Worm (Caenorhabditis elegans) whole organism, L4 larva: ENCODE results near the gene srlf-12.

Experiments
- D1046.2 ChIP-seq: fragments of 200-800 bp; sonication (Bioruptor generic); IDR thresholded peaks from 2 replicates; pipeline ENCODE4 v1.3.6; 2022; ENCODE audit warnings: missing genetic modification characterization, missing compliant biosample characterization
- F10B5.3 ChIP-seq: sonication (generic microtip); optimal IDR thresholded peaks from 2 replicates; lab custom pipeline; 2016; ENCODE audit warnings: mild to moderate bottlenecking, missing genetic modification characterization, missing compliant biosample characterization
- F26F4.8 ChIP-seq: fragments of 200-800 bp; sonication (Bioruptor generic); conservative IDR thresholded peaks from 2 replicates; pipeline ENCODE4 v1.3.6; 2022; ENCODE audit warnings: missing genetic modification characterization, missing compliant biosample characterization
- F37D6.2 ChIP-seq: sonication (generic microtip); optimal IDR thresholded peaks from 2 replicates; lab custom pipeline; 2016; ENCODE audit warnings: mild to moderate bottlenecking, missing genetic modification characterization, missing compliant biosample characterization
- F49E8.2 ChIP-seq: sonication (generic microtip); optimal IDR thresholded peaks from 2 replicates; lab custom pipeline; 2016; ENCODE audit warnings: missing compliant biosample characterization, mild to moderate bottlenecking, missing genetic modification characterization, borderline replicate concordance
- R02D3.7 ChIP-seq: fragments of 150-350 bp; sonication (generic microtip); optimal IDR thresholded peaks from 3 replicates; lab custom pipeline; 2014; ENCODE audit warnings: missing biosample characterization, missing genetic modification characterization
- T20F7.1 ChIP-seq: fragments of 200-800 bp; sonication (Bioruptor generic); optimal IDR thresholded peaks from 2 replicates; lab custom pipeline; 2018; ENCODE audit warnings: mild to moderate bottlenecking, missing genetic modification characterization, missing compliant biosample characterization
- Y105C5A.15 ChIP-seq: fragments of 200-800 bp; sonication (Bioruptor generic); IDR thresholded peaks from 2 replicates; pipeline ENCODE4 v1.3.6; 2022; ENCODE audit warnings: missing genetic modification characterization, missing compliant biosample characterization
- Y5F2A.4 ChIP-seq: fragments of 200-800 bp; sonication (Bioruptor generic); optimal IDR thresholded peaks from 2 replicates; lab custom pipeline; 2018; ENCODE audit warnings: mild to moderate bottlenecking, missing genetic modification characterization, missing compliant biosample characterization
- Y75B8A.6 ChIP-seq: fragments of 200-800 bp; sonication (Bioruptor generic); IDR thresholded peaks from 2 replicates; pipeline ENCODE4 v1.3.6; 2022; ENCODE audit warnings: missing genetic modification reagents, missing genetic modification characterization, missing compliant biosample characterization
- ZK337.2 ChIP-seq: fragments of 200-800 bp; sonication (Bioruptor generic); IDR thresholded peaks from 2 replicates; pipeline ENCODE4 v1.3.6; 2022; ENCODE audit warnings: missing genetic modification reagents, missing genetic modification characterization, missing compliant biosample characterization
- ZK546.5 ChIP-seq, 2 experiments: sonication (generic microtip); optimal IDR thresholded peaks; 2 replicates each; lab custom pipeline; 2017; ENCODE audit warnings: missing biosample characterization in 2 of 2, missing genetic modification characterization in 2 of 2
- arid-1 ChIP-seq: fragments of 200-800 bp; sonication (Bioruptor generic); conservative IDR thresholded peaks from 2 replicates; pipeline ENCODE4 v1.3.6; 2022; ENCODE audit warnings: missing genetic modification reagents, missing genetic modification characterization, missing compliant biosample characterization
- ceh-32 ChIP-seq: sonication (generic microtip); optimal IDR thresholded peaks from 2 replicates; lab custom pipeline; 2016; ENCODE audit warnings: mild to moderate bottlenecking, missing genetic modification characterization, missing compliant biosample characterization; ENCODE audit not compliant: poor library complexity
- ceh-44 ChIP-seq: fragments of 200-800 bp; sonication (Bioruptor generic); IDR thresholded peaks from 2 replicates; pipeline ENCODE4 v1.3.6; 2022; ENCODE audit warnings: missing genetic modification reagents, missing genetic modification characterization, missing compliant biosample characterization
- ceh-62 ChIP-seq: sonication (generic microtip); optimal IDR thresholded peaks from 2 replicates; lab custom pipeline; 2017; ENCODE audit warnings: missing biosample characterization, missing genetic modification characterization
- daf-12 ChIP-seq: fragments of 150-350 bp; optimal IDR thresholded peaks from 2 replicates; lab custom pipeline; 2014; ENCODE audit warnings: missing biosample characterization, missing genetic modification reagents, missing genetic modification characterization
- daf-16 ChIP-seq, 3 experiments: sonication (generic microtip); optimal IDR thresholded peaks; 2 replicates each; lab custom pipeline; 2016 to 2017; ENCODE audit warnings: missing genetic modification characterization in 3 of 3, missing genetic modification reagents in 3 of 3, mild to moderate bottlenecking in 2 of 3, missing compliant biosample characterization in 2 of 3, missing biosample characterization in 1 of 3, moderate library complexity in 1 of 3
- dmd-6 ChIP-seq: fragments of 200-800 bp; sonication (Bioruptor generic); IDR thresholded peaks from 2 replicates; pipeline ENCODE4 v1.3.6; 2022; ENCODE audit warnings: missing genetic modification reagents, missing genetic modification characterization, missing compliant biosample characterization
- dmd-9 ChIP-seq: fragments of 200-800 bp; sonication (Bioruptor generic); IDR thresholded peaks from 2 replicates; pipeline ENCODE4 v1.3.6; 2022; ENCODE audit warnings: missing genetic modification reagents, missing genetic modification characterization, missing compliant biosample characterization
- dpl-1 ChIP-seq: fragments of 150-350 bp; optimal IDR thresholded peaks from 2 replicates; lab custom pipeline; 2014; ENCODE audit warnings: missing biosample characterization, missing genetic modification reagents, missing genetic modification characterization
- dve-1 ChIP-seq: sonication (generic microtip); optimal IDR thresholded peaks from 2 replicates; lab custom pipeline; 2017; ENCODE audit warnings: antibody characterized with exemption, mild to moderate bottlenecking, missing genetic modification characterization, missing compliant biosample characterization; ENCODE audit not compliant: insufficient read depth
- hlh-30 ChIP-seq: sonication (generic microtip); optimal IDR thresholded peaks from 2 replicates; lab custom pipeline; 2017; ENCODE audit warnings: antibody characterized with exemption, mild to moderate bottlenecking, missing genetic modification characterization, missing compliant biosample characterization; ENCODE audit not compliant: insufficient read depth
- hmg-1.1 ChIP-seq: fragments of 200-800 bp; sonication (Bioruptor generic); IDR thresholded peaks from 2 replicates; pipeline ENCODE4 v1.3.6; 2022; ENCODE audit warnings: missing genetic modification reagents, missing genetic modification characterization, missing compliant biosample characterization
- lin-13 ChIP-seq: fragments of 150-350 bp; optimal IDR thresholded peaks from 2 replicates; lab custom pipeline; 2014; ENCODE audit warnings: missing biosample characterization, missing genetic modification reagents, missing genetic modification characterization
- lin-15B ChIP-seq: fragments of 150-350 bp; sonication (generic microtip); optimal IDR thresholded peaks from 3 replicates; lab custom pipeline; 2014; ENCODE audit warnings: missing biosample characterization, missing genetic modification characterization
- madf-5 ChIP-seq, 2 experiments: fragments of 200-800 bp; sonication (Bioruptor generic); IDR thresholded peaks; 2 replicates each; pipeline ENCODE4 v1.3.6; 2022; ENCODE audit warnings: missing compliant biosample characterization in 2 of 2, missing genetic modification characterization in 2 of 2
- mdl-1 ChIP-seq, 2 experiments: fragments of 150-350 bp in 1 of 2; sonication (generic microtip) in 1 of 2; optimal IDR thresholded peaks; 2 replicates each; lab custom pipeline; 2014 to 2017; ENCODE audit warnings: missing biosample characterization in 2 of 2, missing genetic modification characterization in 2 of 2
- mep-1 ChIP-seq: fragments of 150-350 bp; sonication (generic microtip); optimal IDR thresholded peaks from 3 replicates; lab custom pipeline; 2014; ENCODE audit warnings: missing biosample characterization, missing genetic modification characterization
- mes-2 ChIP-seq: sonication (generic microtip); optimal IDR thresholded peaks from 2 replicates; lab custom pipeline; 2016; ENCODE audit warnings: missing genotype, mild to moderate bottlenecking, missing genetic modification characterization, missing compliant biosample characterization; ENCODE audit not compliant: poor library complexity, severe bottlenecking
- mxl-2 ChIP-seq: fragments of 200-800 bp; sonication (Bioruptor generic); conservative IDR thresholded peaks from 2 replicates; pipeline ENCODE4 v1.3.6; 2022; ENCODE audit warnings: missing genetic modification reagents, missing genetic modification characterization, missing compliant biosample characterization
- mxl-3 ChIP-seq: fragments of 200-800 bp; sonication (Bioruptor generic); optimal IDR thresholded peaks from 2 replicates; lab custom pipeline; 2018; ENCODE audit warnings: mild to moderate bottlenecking, missing genetic modification characterization, missing compliant biosample characterization
- nhr-102 ChIP-seq: sonication (generic microtip); optimal IDR thresholded peaks from 2 replicates; lab custom pipeline; 2016; ENCODE audit warnings: mild to moderate bottlenecking, missing genetic modification characterization, moderate library complexity, missing compliant biosample characterization
- nhr-111 ChIP-seq: fragments of 200-800 bp; sonication (Bioruptor generic); optimal IDR thresholded peaks from 2 replicates; lab custom pipeline; 2018; ENCODE audit warnings: mild to moderate bottlenecking, missing genetic modification characterization, missing compliant biosample characterization
- nhr-25 ChIP-seq: sonication (generic microtip); optimal IDR thresholded peaks from 2 replicates; lab custom pipeline; 2017; ENCODE audit warnings: missing genetic modification characterization, mild to moderate bottlenecking, missing compliant biosample characterization, antibody characterized with exemption, moderate library complexity, borderline replicate concordance; ENCODE audit not compliant: insufficient read depth
- nhr-48 ChIP-seq: sonication (generic microtip); optimal IDR thresholded peaks from 2 replicates; lab custom pipeline; 2016; ENCODE audit warnings: mild to moderate bottlenecking, missing genetic modification characterization, missing compliant biosample characterization
- pha-4 ChIP-seq, 2 experiments: fragments of 150-350 bp in 1 of 2; fragments of 200-800 bp in 1 of 2; sonication (Bioruptor generic) in 1 of 2; IDR thresholded peaks in 1 of 2; optimal IDR thresholded peaks in 1 of 2; 2 replicates each; pipeline versions ENCODE4 v1.3.6 to Lab custom; 2014 to 2022; ENCODE audit warnings: missing genetic modification characterization in 2 of 2, missing genetic modification reagents in 2 of 2, missing biosample characterization in 1 of 2, missing compliant biosample characterization in 1 of 2
- saeg-2 ChIP-seq: fragments of 200-800 bp; sonication (Bioruptor generic); IDR thresholded peaks from 2 replicates; pipeline ENCODE4 v1.3.6; 2022; ENCODE audit warnings: missing genetic modification reagents, missing genetic modification characterization, missing compliant biosample characterization
- snpc-4 ChIP-seq: fragments of 150-350 bp; optimal IDR thresholded peaks from 2 replicates; lab custom pipeline; 2014; ENCODE audit warnings: missing biosample characterization, missing genetic modification characterization
- spr-1 ChIP-seq: sonication (generic microtip); optimal IDR thresholded peaks from 2 replicates; lab custom pipeline; 2016; ENCODE audit warnings: mild to moderate bottlenecking, missing genetic modification characterization, missing compliant biosample characterization
- spr-3 ChIP-seq: fragments of 200-800 bp; sonication (Bioruptor generic); optimal IDR thresholded peaks from 2 replicates; lab custom pipeline; 2018; ENCODE audit warnings: mild to moderate bottlenecking, missing genetic modification characterization, missing compliant biosample characterization
- tag-97 ChIP-seq: fragments of 200-800 bp; sonication (Bioruptor generic); IDR thresholded peaks from 2 replicates; pipeline ENCODE4 v1.3.6; 2022; ENCODE audit warnings: missing genetic modification characterization, missing compliant biosample characterization
- unc-130 ChIP-seq: sonication (generic microtip); optimal IDR thresholded peaks from 2 replicates; lab custom pipeline; 2016; ENCODE audit warnings: missing genetic modification reagents, missing genetic modification characterization, missing compliant biosample characterization
- unc-39 ChIP-seq: sonication (generic microtip); optimal IDR thresholded peaks from 2 replicates; lab custom pipeline; 2017; ENCODE audit warnings: missing biosample characterization, missing genetic modification characterization
- unc-62 ChIP-seq, 3 experiments: fragments of 150-350 bp in 1 of 3; sonication (generic microtip); optimal IDR thresholded peaks in 2 of 3; peaks in 1 of 3; 1 replicate in 1 of 3; 2 replicates in 2 of 3; lab custom pipeline; 2014 to 2017; ENCODE audit warnings: missing biosample characterization in 3 of 3, missing genetic modification characterization in 3 of 3, missing genetic modification reagents in 3 of 3, missing genotype in 1 of 3
- vab-7 ChIP-seq: fragments of 200-800 bp; sonication (Bioruptor generic); IDR thresholded peaks from 2 replicates; pipeline ENCODE4 v1.3.6; 2022; ENCODE audit warnings: missing genetic modification reagents, missing genetic modification characterization, missing compliant biosample characterization
- ztf-7 ChIP-seq: fragments of 150-350 bp; optimal IDR thresholded peaks from 2 replicates; lab custom pipeline; 2014; ENCODE audit warnings: missing biosample characterization, missing genetic modification characterization

Gene srlf-12

DNA sequence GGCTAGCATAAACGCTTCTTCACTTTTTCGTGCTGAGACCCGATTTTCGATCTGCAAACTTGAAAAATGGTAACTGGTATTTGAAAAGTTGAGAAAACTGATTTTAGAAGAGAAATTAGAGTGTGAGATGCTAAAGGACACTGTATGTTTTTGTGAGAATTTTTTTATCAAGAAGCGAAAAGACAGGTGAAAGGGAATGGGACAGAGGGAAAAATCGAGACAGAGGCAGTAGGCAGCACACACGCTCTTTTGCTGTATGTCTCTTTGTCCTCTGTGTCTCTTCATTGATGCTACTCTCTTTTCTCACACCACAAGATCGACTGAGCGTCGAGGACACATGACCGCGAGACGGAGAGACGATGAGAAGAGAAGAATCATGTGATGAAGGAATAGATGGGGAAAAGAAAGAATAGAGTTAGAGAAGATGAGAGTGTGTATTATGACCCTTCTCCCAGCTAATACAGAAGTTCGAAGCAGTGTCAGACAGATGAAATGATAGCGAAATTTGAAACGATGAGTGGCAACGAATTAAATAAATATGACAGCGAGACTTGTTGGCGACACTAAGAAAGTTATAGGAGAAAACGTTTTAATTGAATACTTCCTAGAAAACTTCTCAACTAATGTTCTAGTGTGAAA, 44.1 kb upstream of the srlf-12 start, which contains the start of gene lgg-2 (continued):
- TF ChIP-seq nhr-25 (tag; lab: Kevin White, UChicago) (peak; percentile 86), spr-1 (tag; lab: Kevin White, UChicago) (peak; percentile 82), dmd-6 (GFP tag; lab: Robert Waterston, UW) (peak; percentile 97), ceh-44 (GFP tag; lab: Robert Waterston, UW) (no peak), nhr-48 (tag; lab: Kevin White, UChicago) (peak; percentile 98), ceh-32 (peak; percentile 4), daf-12 (tag; lab: Kevin White, UChicago) (no peak), mxl-2 (GFP tag; lab: Robert Waterston, UW) (0 out of 2 replicates have a peak, but pooled peaks have one; percentile 31), saeg-2 (GFP tag; lab: Robert Waterston, UW) (peak; percentile 89), lin-15B (no peak), unc-39 (tag; lab: Kevin White, UChicago) (no peak), mep-1 (tag; lab: Kevin White, UChicago) (peak; percentile 97), dmd-9 (GFP tag; lab: Robert Waterston, UW) (no peak), unc-130 (GFP tag; lab: Kevin White, UChicago) (no peak), ceh-62 (tag; lab: Kevin White, UChicago) (no peak), F26F4.8 (GFP tag; lab: Robert Waterston, UW) (no peak), nhr-111 (GFP tag; lab: Kevin White, UChicago) (no peak), hmg-1.1 (GFP tag; lab: Robert Waterston, UW) (peak; percentile 87), madf-5 (GFP tag; IDR thresholded peaks at IDR 0.05; lab: Robert Waterston, UW) (no peak), dpl-1 (peak; percentile 66), Y105C5A.15 (GFP tag; lab: Robert Waterston, UW) (peak; percentile 58; the same call in 1 of the 2 replicates), T20F7.1 (GFP tag; lab: Kevin White, UChicago) (peak; percentile 83), arid-1 (GFP tag; lab: Robert Waterston, UW) (peak; percentile 69; the same call in 1 of the 2 replicates), pha-4 (GFP tag; IDR thresholded peaks at IDR 0.05; lab: Robert Waterston, UW) (peak; percentile 78), pha-4 (tag; optimal IDR thresholded peaks at IDR 0.05; lab: Kevin White, UChicago) (peak; percentile 98), dve-1 (tag; lab: Kevin White, UChicago) (peak; percentile 97), ZK337.2 (GFP tag; lab: Robert Waterston, UW) (no peak), ztf-7 (peak; percentile 85), ZK546.5 (tag; optimal IDR thresholded peaks at IDR 0.05; lab: Kevin White, UChicago) (no peak), mxl-3 (GFP tag; lab: Kevin White, UChicago) (peak; percentile 84), D1046.2 (GFP tag; lab: Robert Waterston, UW) (no peak), snpc-4 (no peak), vab-7 (no peak), F49E8.2 (tag; lab: Kevin White, UChicago) (no peak), mes-2 (tag; lab: Kevin White, UChicago) (peak; percentile 86), F10B5.3 (tag; lab: Kevin White, UChicago) (peak; percentile 6), nhr-102 (tag; lab: Kevin White, UChicago) (peak; percentile 92), mdl-1 (tag; optimal IDR thresholded peaks at IDR 0.05; lab: Kevin White, UChicago) (peak; percentile 69 to 96), R02D3.7 (tag; lab: Kevin White, UChicago) (no peak), lin-13 (peak; percentile 89), Y5F2A.4 (GFP tag; lab: Kevin White, UChicago) (peak; percentile 12), F37D6.2 (tag; lab: Kevin White, UChicago) (peak; percentile 80), tag-97 (GFP tag; lab: Robert Waterston, UW) (no peak), unc-62 (GFP tag; optimal IDR thresholded peaks at IDR 0.05 in 1 of 2; lab: Kevin White, UChicago) (peak in 1 of 2 experiments; percentile 99), unc-62 (tag; optimal IDR thresholded peaks at IDR 0.05; lab: Kevin White, UChicago) (peak; percentile 67), spr-3 (GFP tag; lab: Kevin White, UChicago) (no peak), daf-16 (GFP tag; optimal IDR thresholded peaks at IDR 0.05; lab: Kevin White, UChicago) (peak; percentile 63 to 70), daf-16 (tag; optimal IDR thresholded peaks at IDR 0.05; lab: Kevin White, UChicago) (peak; percentile 93), hlh-30 (tag; lab: Kevin White, UChicago) (peak; percentile 100), Y75B8A.6 (GFP tag; lab: Robert Waterston, UW) (no peak)
